Worm (Caenorhabditis elegans): Measurements from ENCODE around the gene ZC317.7.

ce11 chrV:5432499-5432898 is 38.3 kb downstream of the ZC317.7 start, which contains the start of gene F08F3.8:
- TF ChIP-seq dao-5 (tag; optimal IDR thresholded peaks at IDR 0.05) (no peak), him-1 (tag; optimal IDR thresholded peaks at IDR 0.05) (no peak), W03F9.2 (tag; optimal IDR thresholded peaks at IDR 0.05) (no peak)
